Fruit fly (Drosophila melanogaster): ENCODE data around the gene CG31524.
A peak's percentile ranks its signal among the peaks of the same experiment; 100 is the strongest.

The CG31524 gene

DNA sequence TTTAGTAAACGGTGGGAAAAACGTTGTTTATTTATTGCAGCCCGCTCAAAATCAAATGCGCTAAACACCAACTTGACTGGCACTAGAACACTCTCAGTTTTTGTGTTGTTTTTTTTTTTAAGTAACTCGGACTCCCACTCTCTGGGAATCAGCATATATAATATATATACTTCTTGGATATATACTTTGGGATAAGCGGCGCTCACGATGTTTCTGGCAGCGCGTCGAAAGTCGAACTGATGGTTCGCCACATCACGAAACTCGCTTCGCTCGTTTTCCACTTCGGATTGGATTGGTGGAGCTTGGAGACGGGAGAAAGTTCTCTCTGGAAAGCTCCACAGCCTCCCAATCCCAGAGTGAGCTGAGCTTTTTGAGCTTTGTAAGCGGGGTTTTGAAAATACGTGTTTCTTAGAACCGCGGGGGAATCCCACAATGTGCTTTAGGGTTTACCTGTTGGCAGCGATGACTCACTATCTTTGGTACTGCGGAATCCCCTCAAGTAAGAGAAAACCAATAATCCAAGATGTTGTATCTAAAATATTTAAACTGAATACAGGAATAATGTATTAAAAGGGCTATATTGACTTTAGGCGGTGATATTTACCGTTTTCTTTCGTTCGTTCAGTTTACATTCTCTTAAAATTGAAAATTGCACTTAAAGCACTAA, 12.8 kb upstream of the CG31524 start, which contains the start of gene jdp (continued):
- TF ChIP-seq H15 (GFP tag; IDR thresholded peaks at IDR 0.05) (no peak), dmrt99B (tag; optimal IDR thresholded peaks at IDR 0.05) (no peak), CG3726 (GFP tag; IDR thresholded peaks at IDR 0.05) (no peak), CG13296 (GFP tag; optimal IDR thresholded peaks at IDR 0.05) (peak; percentile 3), dmrt11E (tag; optimal IDR thresholded peaks at IDR 0.05) (no peak), Rfx (GFP tag; IDR thresholded peaks at IDR 0.05) (peak; percentile 49; the same call in 1 of the 2 replicates), Dll (GFP tag; IDR thresholded peaks at IDR 0.05; ENCODE audit: partially characterized antibody) (no peak), CG10543 (GFP tag; optimal IDR thresholded peaks at IDR 0.05) (peak; percentile 17), sr (GFP tag; IDR thresholded peaks at IDR 0.05) (peak; percentile 52; the same call in 1 of the 3 replicates), z (GFP tag; IDR thresholded peaks at IDR 0.05) (no peak), CG14050 (GFP tag; IDR thresholded peaks at IDR 0.05) (no peak), MBD-R2 (GFP tag; IDR thresholded peaks at IDR 0.05) (no peak), Nf-YC (tag; optimal IDR thresholded peaks at IDR 0.05) (peak; percentile 65), ro (GFP tag; IDR thresholded peaks at IDR 0.05) (no peak), odd (GFP tag; optimal IDR thresholded peaks at IDR 0.05) (no peak), CG4820 (GFP tag; optimal IDR thresholded peaks at IDR 0.05) (no peak), Dad (GFP tag; optimal IDR thresholded peaks at IDR 0.05) (no peak), lab (GFP tag; optimal IDR thresholded peaks at IDR 0.05) (peak; percentile 15), gt (GFP tag; IDR thresholded peaks at IDR 0.05) (no peak), nerfin-2 (GFP tag; IDR thresholded peaks at IDR 0.05; ENCODE audit: partially characterized antibody) (no peak), tap (tag; optimal IDR thresholded peaks at IDR 0.05) (no peak), mirr (GFP tag; optimal IDR thresholded peaks at IDR 0.05) (peak; percentile 2), BtbVII (GFP tag; optimal IDR thresholded peaks at IDR 0.05) (peak; percentile 33), CG5180 (GFP tag; optimal IDR thresholded peaks at IDR 0.05) (no peak), zen2 (GFP tag; IDR thresholded peaks at IDR 0.05; ENCODE audit: partially characterized antibody) (peak; percentile 9; the same call in 1 of the 3 replicates), pho (GFP tag; optimal IDR thresholded peaks at IDR 0.05) (no peak), D19B (GFP tag; optimal IDR thresholded peaks at IDR 0.05) (no peak), pan (optimal IDR thresholded peaks at IDR 0.05) (no peak), pan (GFP tag; optimal IDR thresholded peaks at IDR 0.05 in 1 of 2, IDR thresholded peaks at IDR 0.05 in 1 of 2) (no peak), CG6272 (GFP tag; IDR thresholded peaks at IDR 0.05) (no peak), slbo (GFP tag; IDR thresholded peaks at IDR 0.05) (no peak), HmgZ (tag; optimal IDR thresholded peaks at IDR 0.05) (no peak), scrt (GFP tag; optimal IDR thresholded peaks at IDR 0.05) (peak; percentile 42), Fer3 (tag; optimal IDR thresholded peaks at IDR 0.05) (no peak), maf-S (GFP tag; optimal IDR thresholded peaks at IDR 0.05) (no peak), CG8290 (GFP tag; optimal IDR thresholded peaks at IDR 0.05) (no peak), CG8290 (tag; optimal IDR thresholded peaks at IDR 0.05) (peak in 1 of 2 experiments; percentile 26), abd-A (tag; optimal IDR thresholded peaks at IDR 0.05) (peak; percentile 55), Optix (GFP tag; IDR thresholded peaks at IDR 0.05) (no peak), CG6175 (GFP tag; IDR thresholded peaks at IDR 0.05) (0 out of 3 replicates have a peak, but pooled peaks have one; percentile 7), CG12744 (GFP tag; optimal IDR thresholded peaks at IDR 0.05) (no peak), CG8281 (tag; optimal IDR thresholded peaks at IDR 0.05) (no peak), kay (GFP tag; optimal IDR thresholded peaks at IDR 0.05) (peak; percentile 72), CG32772 (GFP tag; IDR thresholded peaks at IDR 0.05) (no peak), CG13287 (GFP tag; IDR thresholded peaks at IDR 0.05; ENCODE audit: partially characterized antibody) (peak; percentile 20; the same call in 1 of the 2 replicates), cato (GFP tag; optimal IDR thresholded peaks at IDR 0.05; ENCODE audit: borderline replicate concordance) (no peak), vvl (GFP tag; IDR thresholded peaks at IDR 0.05) (peak; percentile 29; the same call in 1 of the 2 replicates), NC2β (GFP tag; optimal IDR thresholded peaks at IDR 0.05) (no peak), chm (GFP tag; IDR thresholded peaks at IDR 0.05) (peak; percentile 20; the same call in 1 of the 2 replicates), BEAF-32 (GFP tag; optimal IDR thresholded peaks at IDR 0.05) (no peak)

Data from whole organism, embryonic.